Worm (Caenorhabditis elegans): Measurements from ENCODE around the gene str-45.
A peak's percentile ranks its signal among the peaks of the same experiment; 100 is the strongest.

The str-45 gene

ce11 chrV:15156504-15156903, 2.3 kb upstream of the str-45 start (continued):
- TF ChIP-seq nhr-179 (tag; optimal IDR thresholded peaks at IDR 0.05) = no peak
- TF ChIP-seq tbp1 (GFP tag; optimal IDR thresholded peaks at IDR 0.05) = peak; percentile 87
- no peak for TF ChIP-seq ztf-22 (GFP tag; optimal IDR thresholded peaks at IDR 0.05)
- no peak for TF ChIP-seq Y95B8A.8 (GFP tag; IDR thresholded peaks at IDR 0.05)
- TF ChIP-seq K12H6.12 (tag; optimal IDR thresholded peaks at IDR 0.05) = no peak
- no peak for TF ChIP-seq egl-18 (GFP tag; IDR thresholded peaks at IDR 0.05)
- no peak for TF ChIP-seq nfya-1 (tag; optimal IDR thresholded peaks at IDR 0.05; ENCODE audit: borderline replicate concordance, insufficient read depth)
- TF ChIP-seq die-1 (tag; optimal IDR thresholded peaks at IDR 0.05) = peak; percentile 41
- no peak for TF ChIP-seq egrh-3 (GFP tag; IDR thresholded peaks at IDR 0.05)
- no peak for TF ChIP-seq F49E8.2 (tag; optimal IDR thresholded peaks at IDR 0.05; ENCODE audit: insufficient read depth)
- no peak for TF ChIP-seq Y56A3A.18 (GFP tag; IDR thresholded peaks at IDR 0.05)
- TF ChIP-seq C17E4.6 (GFP tag; IDR thresholded peaks at IDR 0.05) = no peak
- no peak for TF ChIP-seq snpc-4 (GFP tag; optimal IDR thresholded peaks at IDR 0.05)
- TF ChIP-seq snpc-4 (tag; optimal IDR thresholded peaks at IDR 0.05) = no peak
- no peak for TF ChIP-seq mes-4 (tag; optimal IDR thresholded peaks at IDR 0.05)
- no peak for TF ChIP-seq dox-1 (GFP tag; IDR thresholded peaks at IDR 0.05)
- no peak for TF ChIP-seq atf-7 (tag; optimal IDR thresholded peaks at IDR 0.05)
- no peak for TF ChIP-seq F55B11.4 (tag; optimal IDR thresholded peaks at IDR 0.05; ENCODE audit: borderline replicate concordance, insufficient read depth)
- TF ChIP-seq zim-3 (tag; optimal IDR thresholded peaks at IDR 0.05) = no peak
- no peak for TF ChIP-seq efl-1 (GFP tag; optimal IDR thresholded peaks at IDR 0.05)
- TF ChIP-seq snpc-3.4 (tag; optimal IDR thresholded peaks at IDR 0.05) = no peak
- no peak for TF ChIP-seq bed-1 (GFP tag; IDR thresholded peaks at IDR 0.05)
- TF ChIP-seq sptf-2 (GFP tag; optimal IDR thresholded peaks at IDR 0.05) = no peak
- TF ChIP-seq athp-1 (tag; optimal IDR thresholded peaks at IDR 0.05) = no peak
- TF ChIP-seq hlh-12 (tag; optimal IDR thresholded peaks at IDR 0.05) = no peak
- no peak for TF ChIP-seq Y53F4B.3 (GFP tag; IDR thresholded peaks at IDR 0.05)
- TF ChIP-seq attf-6 (GFP tag; IDR thresholded peaks at IDR 0.05) = no peak
- TF ChIP-seq Y79H2A.3 (GFP tag; conservative IDR thresholded peaks at IDR 0.05) = no peak
- no peak for TF ChIP-seq F37B4.10 (GFP tag; IDR thresholded peaks at IDR 0.05)
- no peak for TF ChIP-seq madf-6 (GFP tag; IDR thresholded peaks at IDR 0.05)
- no peak for TF ChIP-seq cebp-2 (GFP tag; IDR thresholded peaks at IDR 0.05)
- TF ChIP-seq lin-54 (GFP tag; optimal IDR thresholded peaks at IDR 0.05) = no peak
- no peak for TF ChIP-seq F57A8.1 (GFP tag; optimal IDR thresholded peaks at IDR 0.05)
- TF ChIP-seq B0019.2 (GFP tag; conservative IDR thresholded peaks at IDR 0.05) = no peak
- TF ChIP-seq F52B5.7 (tag; optimal IDR thresholded peaks at IDR 0.05) = no peak
- TF ChIP-seq attf-5 (GFP tag; optimal IDR thresholded peaks at IDR 0.05) = peak; percentile 38
- no peak for TF ChIP-seq mel-28 (tag; optimal IDR thresholded peaks at IDR 0.05; ENCODE audit: borderline replicate concordance)
- no peak for TF ChIP-seq ceh-91 (GFP tag; IDR thresholded peaks at IDR 0.05)
- no peak for TF ChIP-seq nhr-80 (tag; optimal IDR thresholded peaks at IDR 0.05)
- no peak for TF ChIP-seq nhr-27 (tag; optimal IDR thresholded peaks at IDR 0.05)
- TF ChIP-seq T07F8.4 (tag; optimal IDR thresholded peaks at IDR 0.05) = no peak
- peak; percentile 62; the same call in 1 of the 2 replicates for TF ChIP-seq hmg-1.2 (GFP tag; IDR thresholded peaks at IDR 0.05)
- TF ChIP-seq madf-3 (GFP tag; IDR thresholded peaks at IDR 0.05) = no peak
- no peak; the same call in 1 of the 2 replicates for TF ChIP-seq lin-26 (GFP tag; IDR thresholded peaks at IDR 0.05)
- no peak for TF ChIP-seq rcor-1 (GFP tag; IDR thresholded peaks at IDR 0.05)
- no peak for TF ChIP-seq chd-7 (tag; optimal IDR thresholded peaks at IDR 0.05)
- TF ChIP-seq nfya-2 (GFP tag; IDR thresholded peaks at IDR 0.05) = no peak
- no peak for TF ChIP-seq sea-2 (GFP tag; IDR thresholded peaks at IDR 0.05)
- TF ChIP-seq let-607 (tag; optimal IDR thresholded peaks at IDR 0.05) = no peak
- no peak for TF ChIP-seq ets-4 (GFP tag; optimal IDR thresholded peaks at IDR 0.05)

All from whole organism, young adult.